Worm (Caenorhabditis elegans) whole organism, L4 larva: Measurements from ENCODE around the gene srh-85.

ENCODE experiments used
- F26F4.8 ChIP-seq: fragments of 200-800 bp; sonication (Bioruptor generic); conservative IDR thresholded peaks from 2 replicates; pipeline ENCODE4 v1.3.6; 2022; ENCODE audit warnings: missing genetic modification characterization, missing compliant biosample characterization
- F44E2.7 ChIP-seq: fragments of 200-800 bp; sonication (Bioruptor generic); IDR thresholded peaks from 2 replicates; pipeline ENCODE4 v2.1.2; 2022; ENCODE audit warnings: missing genetic modification characterization, missing compliant biosample characterization
- F49E8.2 ChIP-seq: sonication (generic microtip); optimal IDR thresholded peaks from 2 replicates; lab custom pipeline; 2016; ENCODE audit warnings: missing compliant biosample characterization, mild to moderate bottlenecking, missing genetic modification characterization, borderline replicate concordance
- T20F7.1 ChIP-seq: fragments of 200-800 bp; sonication (Bioruptor generic); optimal IDR thresholded peaks from 2 replicates; lab custom pipeline; 2018; ENCODE audit warnings: mild to moderate bottlenecking, missing genetic modification characterization, missing compliant biosample characterization
- Y5F2A.4 ChIP-seq: fragments of 200-800 bp; sonication (Bioruptor generic); optimal IDR thresholded peaks from 2 replicates; lab custom pipeline; 2018; ENCODE audit warnings: mild to moderate bottlenecking, missing genetic modification characterization, missing compliant biosample characterization
- aha-1 ChIP-seq: fragments of 150-350 bp; peaks from one replicate; lab custom pipeline; 2014; ENCODE audit warnings: missing biosample characterization, missing genetic modification characterization
- aly-2 ChIP-seq: sonication (generic microtip); optimal IDR thresholded peaks from 2 replicates; lab custom pipeline; 2018; ENCODE audit warnings: missing biosample characterization, missing genetic modification characterization
- ceh-28 ChIP-seq: fragments of 150-350 bp; optimal IDR thresholded peaks from 2 replicates; lab custom pipeline; 2014; ENCODE audit warnings: missing biosample characterization, missing genetic modification reagents, missing genetic modification characterization
- ceh-32 ChIP-seq: sonication (generic microtip); optimal IDR thresholded peaks from 2 replicates; lab custom pipeline; 2016; ENCODE audit warnings: mild to moderate bottlenecking, missing genetic modification characterization, missing compliant biosample characterization; ENCODE audit not compliant: poor library complexity
- ceh-44 ChIP-seq: fragments of 200-800 bp; sonication (Bioruptor generic); IDR thresholded peaks from 2 replicates; pipeline ENCODE4 v1.3.6; 2022; ENCODE audit warnings: missing genetic modification reagents, missing genetic modification characterization, missing compliant biosample characterization
- cey-2 ChIP-seq: sonication (generic microtip); optimal IDR thresholded peaks from 3 replicates; lab custom pipeline; 2017; ENCODE audit warnings: missing genetic modification characterization, mild to moderate bottlenecking, missing compliant biosample characterization, antibody characterized with exemption, borderline replicate concordance; ENCODE audit not compliant: insufficient read depth
- ctbp-1 ChIP-seq: fragments of 200-800 bp; sonication (Bioruptor generic); IDR thresholded peaks from 2 replicates; pipeline ENCODE4 v1.3.6; 2022; ENCODE audit warnings: missing genetic modification reagents, missing genetic modification characterization, missing compliant biosample characterization
- daf-16 ChIP-seq, 3 experiments: sonication (generic microtip); optimal IDR thresholded peaks; 2 replicates each; lab custom pipeline; 2016 to 2017; ENCODE audit warnings: missing genetic modification characterization in 3 of 3, missing genetic modification reagents in 3 of 3, mild to moderate bottlenecking in 2 of 3, missing compliant biosample characterization in 2 of 3, missing biosample characterization in 1 of 3, moderate library complexity in 1 of 3
- daf-8 ChIP-seq: fragments of 200-800 bp; sonication (Bioruptor generic); IDR thresholded peaks from 2 replicates; pipeline ENCODE4 v1.3.6; 2022; ENCODE audit warnings: missing genetic modification characterization, missing compliant biosample characterization
- dmd-6 ChIP-seq: fragments of 200-800 bp; sonication (Bioruptor generic); IDR thresholded peaks from 2 replicates; pipeline ENCODE4 v1.3.6; 2022; ENCODE audit warnings: missing genetic modification reagents, missing genetic modification characterization, missing compliant biosample characterization
- fkh-10 ChIP-seq: fragments of 150-350 bp; optimal IDR thresholded peaks from 2 replicates; lab custom pipeline; 2014; ENCODE audit warnings: missing biosample characterization, missing genetic modification reagents, missing genetic modification characterization
- hif-1 ChIP-seq, 2 experiments: sonication (generic microtip); optimal IDR thresholded peaks; 2 replicates each; lab custom pipeline; 2016 to 2017; ENCODE audit warnings: missing compliant biosample characterization in 2 of 2, missing genetic modification characterization in 2 of 2, missing genetic modification reagents in 2 of 2, missing genotype in 2 of 2, mild to moderate bottlenecking in 1 of 2
- hmg-1.1 ChIP-seq: fragments of 200-800 bp; sonication (Bioruptor generic); IDR thresholded peaks from 2 replicates; pipeline ENCODE4 v1.3.6; 2022; ENCODE audit warnings: missing genetic modification reagents, missing genetic modification characterization, missing compliant biosample characterization
- lim-7 ChIP-seq: fragments of 200-800 bp; sonication (Bioruptor generic); IDR thresholded peaks from 2 replicates; pipeline ENCODE4 v1.3.6; 2022; ENCODE audit warnings: missing genetic modification characterization, missing compliant biosample characterization
- lin-13 ChIP-seq: fragments of 150-350 bp; optimal IDR thresholded peaks from 2 replicates; lab custom pipeline; 2014; ENCODE audit warnings: missing biosample characterization, missing genetic modification reagents, missing genetic modification characterization
- lin-39 ChIP-seq: fragments of 150-350 bp; optimal IDR thresholded peaks from 2 replicates; lab custom pipeline; 2014; ENCODE audit warnings: missing biosample characterization, missing genetic modification reagents, missing genetic modification characterization
- mdl-1 ChIP-seq, 2 experiments: fragments of 150-350 bp in 1 of 2; sonication (generic microtip) in 1 of 2; optimal IDR thresholded peaks; 2 replicates each; lab custom pipeline; 2014 to 2017; ENCODE audit warnings: missing biosample characterization in 2 of 2, missing genetic modification characterization in 2 of 2
- mdt-29 ChIP-seq: fragments of 200-800 bp; sonication (Bioruptor generic); IDR thresholded peaks from 2 replicates; pipeline ENCODE4 v1.3.6; 2022; ENCODE audit warnings: missing genetic modification reagents, missing genetic modification characterization, missing compliant biosample characterization
- nhr-10 ChIP-seq: fragments of 150-350 bp; optimal IDR thresholded peaks from 2 replicates; lab custom pipeline; 2014; ENCODE audit warnings: missing biosample characterization, missing genetic modification characterization
- nhr-11 ChIP-seq: fragments of 150-350 bp; optimal IDR thresholded peaks from 2 replicates; lab custom pipeline; 2014; ENCODE audit warnings: missing biosample characterization, missing genetic modification characterization
- nhr-237 ChIP-seq: sonication (generic microtip); optimal IDR thresholded peaks from 2 replicates; lab custom pipeline; 2017; ENCODE audit warnings: missing biosample characterization, missing genetic modification characterization
- nhr-76 ChIP-seq: fragments of 150-350 bp; optimal IDR thresholded peaks from 2 replicates; lab custom pipeline; 2014; ENCODE audit warnings: missing biosample characterization, missing genetic modification characterization
- pha-4 ChIP-seq, 2 experiments: fragments of 150-350 bp in 1 of 2; fragments of 200-800 bp in 1 of 2; sonication (Bioruptor generic) in 1 of 2; IDR thresholded peaks in 1 of 2; optimal IDR thresholded peaks in 1 of 2; 2 replicates each; pipeline versions ENCODE4 v1.3.6 to Lab custom; 2014 to 2022; ENCODE audit warnings: missing genetic modification characterization in 2 of 2, missing genetic modification reagents in 2 of 2, missing biosample characterization in 1 of 2, missing compliant biosample characterization in 1 of 2
- php-3 ChIP-seq: fragments of 200-800 bp; sonication (Bioruptor generic); IDR thresholded peaks from 2 replicates; pipeline ENCODE4 v1.3.6; 2022; ENCODE audit warnings: missing genetic modification reagents, missing genetic modification characterization, missing compliant biosample characterization
- pqm-1 ChIP-seq: sonication (generic microtip); optimal IDR thresholded peaks from 2 replicates; lab custom pipeline; 2017; ENCODE audit warnings: missing biosample characterization, missing genetic modification characterization
- skn-1 ChIP-seq: fragments of 150-350 bp; optimal IDR thresholded peaks from 2 replicates; lab custom pipeline; 2014; ENCODE audit warnings: missing biosample characterization, missing genetic modification characterization
- tag-97 ChIP-seq: fragments of 200-800 bp; sonication (Bioruptor generic); IDR thresholded peaks from 2 replicates; pipeline ENCODE4 v1.3.6; 2022; ENCODE audit warnings: missing genetic modification characterization, missing compliant biosample characterization
- zag-1 ChIP-seq: fragments of 150-350 bp; optimal IDR thresholded peaks from 2 replicates; lab custom pipeline; 2014; ENCODE audit warnings: missing biosample characterization, missing genetic modification characterization
- zip-11 ChIP-seq: fragments of 200-800 bp; sonication (Bioruptor generic); IDR thresholded peaks from 2 replicates; pipeline ENCODE4 v1.3.6; 2022; ENCODE audit warnings: missing genetic modification characterization, missing compliant biosample characterization
- zip-2 ChIP-seq: fragments of 150-350 bp; optimal IDR thresholded peaks from 2 replicates; lab custom pipeline; 2014; ENCODE audit warnings: missing biosample characterization, missing genetic modification characterization

The srh-85 gene

DNA sequence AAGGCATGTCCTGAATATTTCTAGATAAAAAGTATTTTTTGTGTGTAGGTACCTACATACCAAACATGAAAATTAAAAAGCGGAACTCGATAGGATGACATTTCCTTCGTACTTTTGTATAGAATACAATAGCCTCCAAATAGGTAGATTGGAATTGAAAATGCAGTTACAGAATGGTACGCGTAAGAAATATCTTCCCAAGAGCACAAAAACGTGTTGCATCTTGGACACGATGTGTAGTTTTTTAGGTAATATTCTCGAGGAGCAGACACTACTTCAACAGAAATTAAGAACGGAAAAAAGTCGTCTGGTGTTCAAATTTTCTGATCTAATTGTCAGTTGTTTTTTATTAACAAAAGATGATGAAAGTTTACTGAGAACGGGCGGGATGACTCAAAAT lies at the start of gene srh-85:
TSS of gene srh-85 (minus strand) at position 101 of the 400 bp plus-strand sequence.
- no peak for TF ChIP-seq pha-4 (GFP tag; IDR thresholded peaks at IDR 0.05; lab: Robert Waterston, UW)
- no peak for TF ChIP-seq pha-4 (tag; optimal IDR thresholded peaks at IDR 0.05; lab: Kevin White, UChicago)
- no peak for TF ChIP-seq aly-2 (tag; lab: Kevin White, UChicago)
- no peak for TF ChIP-seq dmd-6 (GFP tag; lab: Robert Waterston, UW)
- no peak for TF ChIP-seq mdt-29 (GFP tag; lab: Robert Waterston, UW)
- TF ChIP-seq T20F7.1 (GFP tag; lab: Kevin White, UChicago), result no peak
- no peak for TF ChIP-seq zip-2
- TF ChIP-seq ceh-44 (GFP tag; lab: Robert Waterston, UW), result no peak
- TF ChIP-seq ctbp-1 (GFP tag; lab: Robert Waterston, UW), result no peak
- TF ChIP-seq ceh-28 (tag; lab: Kevin White, UChicago), result no peak
- no peak for TF ChIP-seq F26F4.8 (GFP tag; lab: Robert Waterston, UW)
- TF ChIP-seq F49E8.2 (tag; lab: Kevin White, UChicago), result no peak
- TF ChIP-seq zip-11 (GFP tag; lab: Robert Waterston, UW), result no peak
- TF ChIP-seq skn-1 (tag; lab: Kevin White, UChicago), result no peak
- no peak for TF ChIP-seq nhr-10 (tag; lab: Kevin White, UChicago)
- TF ChIP-seq Y5F2A.4 (GFP tag; lab: Kevin White, UChicago), result no peak

ce11 chrV:3034236-3034635 lies 46.9 kb upstream of the srh-85 start, which contains the start of gene srw-8:
TSS of gene srw-8 (minus strand) at chrV:3034336.
- TF ChIP-seq hif-1 (tag; optimal IDR thresholded peaks at IDR 0.05; lab: Kevin White, UChicago), result no peak
- no peak for TF ChIP-seq hmg-1.1 (GFP tag; lab: Robert Waterston, UW)
- no peak for TF ChIP-seq nhr-76 (tag; lab: Kevin White, UChicago)
- TF ChIP-seq tag-97, result no peak
- no peak for TF ChIP-seq zag-1 (tag; lab: Kevin White, UChicago)
- no peak for TF ChIP-seq cey-2 (tag; lab: Kevin White, UChicago)
- TF ChIP-seq lim-7, result no peak
- TF ChIP-seq daf-8, result no peak

ce11 chrV:3032343-3032742 lies 45.0 kb upstream of the srh-85 start, which contains the start of gene irld-38:
TSS of gene irld-38 (minus strand) at chrV:3032443.
- TF ChIP-seq php-3 (GFP tag; lab: Robert Waterston, UW) (no peak), T20F7.1 (GFP tag; lab: Kevin White, UChicago) (no peak), nhr-11 (tag; lab: Kevin White, UChicago) (no peak), hmg-1.1 (GFP tag; lab: Robert Waterston, UW) (no peak), F44E2.7 (no peak)

ce11 chrV:3028205-3028604 lies 40.9 kb upstream of the srh-85 start, which contains the start of gene asp-7:
TSS of gene asp-7 (plus strand) at chrV:3028285.
- TF ChIP-seq mdl-1 (tag; optimal IDR thresholded peaks at IDR 0.05; lab: Kevin White, UChicago) (no peak), fkh-10 (GFP tag; lab: Kevin White, UChicago) (no peak), pqm-1 (tag; lab: Kevin White, UChicago) (peak; percentile 12), lin-13 (GFP tag; lab: Kevin White, UChicago) (no peak), nhr-237 (no peak), lin-39 (tag; lab: Kevin White, UChicago) (no peak), ceh-32 (tag; lab: Kevin White, UChicago) (no peak), aha-1 (tag; lab: Kevin White, UChicago) (peak; percentile 73), daf-16 (GFP tag; optimal IDR thresholded peaks at IDR 0.05; lab: Kevin White, UChicago) (no peak), daf-16 (tag; optimal IDR thresholded peaks at IDR 0.05; lab: Kevin White, UChicago) (no peak)
